Worm (Caenorhabditis elegans) whole organism, mixed stage, embryonic: Measurements from ENCODE around the gene T08D2.4.

Experiments
- blmp-1 ChIP-seq: fragments of 150-350 bp; optimal IDR thresholded peaks from 2 replicates; lab custom pipeline; 2014; ENCODE audit warnings: missing biosample characterization, missing genetic modification characterization
- ceh-43 ChIP-seq: fragments of 200-800 bp; sonication (Bioruptor generic); optimal IDR thresholded peaks from 2 replicates; lab custom pipeline; 2018; ENCODE audit warnings: mild to moderate bottlenecking, missing genetic modification characterization, moderate library complexity, missing compliant biosample characterization
- ces-1 ChIP-seq: fragments of 150-350 bp; optimal IDR thresholded peaks from 2 replicates; lab custom pipeline; 2014; ENCODE audit warnings: missing biosample characterization, missing genetic modification reagents, missing genetic modification characterization
- ham-2 ChIP-seq: fragments of 200-800 bp; sonication (Bioruptor generic); optimal IDR thresholded peaks from 2 replicates; lab custom pipeline; 2018; ENCODE audit warnings: mild to moderate bottlenecking, missing genetic modification characterization, missing compliant biosample characterization
- lin-13 ChIP-seq: fragments of 150-350 bp; optimal IDR thresholded peaks from 2 replicates; lab custom pipeline; 2014; ENCODE audit warnings: missing biosample characterization, missing genetic modification characterization
- nhr-237 ChIP-seq: fragments of 150-350 bp; optimal IDR thresholded peaks from 2 replicates; lab custom pipeline; 2014; ENCODE audit warnings: missing biosample characterization, missing genetic modification characterization
- nhr-76 ChIP-seq: sonication (generic microtip); optimal IDR thresholded peaks from 2 replicates; lab custom pipeline; 2017; ENCODE audit warnings: missing biosample characterization, missing genetic modification characterization

DNA sequence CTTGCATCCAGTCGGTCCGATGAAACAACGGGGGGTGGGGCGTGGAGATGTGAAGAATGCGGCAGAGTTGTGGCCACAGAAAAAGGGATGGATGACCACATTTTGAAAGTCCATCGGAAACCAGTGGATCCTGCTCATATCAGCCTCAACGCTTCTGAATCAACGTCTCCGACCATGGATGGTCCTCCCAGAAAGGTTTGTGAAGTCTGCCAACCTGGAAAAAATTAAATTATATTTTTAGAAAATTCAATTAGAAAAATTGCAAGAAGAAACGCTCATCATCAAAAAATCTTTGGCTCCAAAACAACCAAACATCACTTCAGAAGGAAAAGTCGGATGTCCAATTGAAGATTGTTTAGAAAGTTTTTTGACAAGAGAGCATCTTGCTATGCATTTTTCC is 36.0 kb upstream of the T08D2.4 start, which contains the start of gene Y73B3A.8:
- no peak for TF ChIP-seq blmp-1
- TF ChIP-seq nhr-237: no peak
- no peak for TF ChIP-seq ham-2 (GFP tag; lab: Kevin White, UChicago)
- no peak for TF ChIP-seq ces-1 (GFP tag; lab: Kevin White, UChicago)
- no peak for TF ChIP-seq nhr-76 (tag; lab: Kevin White, UChicago)
- TF ChIP-seq ceh-43 (GFP tag; lab: Kevin White, UChicago): no peak
- TF ChIP-seq lin-13 (tag; lab: Kevin White, UChicago): no peak
